Worm (Caenorhabditis elegans) whole organism, dauer: ENCODE measurements around the gene Y55F3BR.10.

ENCODE experiments used
- unc-62 ChIP-seq: sonication (generic microtip); optimal IDR thresholded peaks from 2 replicates; lab custom pipeline; 2017; ENCODE audit warnings: missing biosample characterization, missing genetic modification reagents, missing genetic modification characterization

The Y55F3BR.10 gene

DNA sequence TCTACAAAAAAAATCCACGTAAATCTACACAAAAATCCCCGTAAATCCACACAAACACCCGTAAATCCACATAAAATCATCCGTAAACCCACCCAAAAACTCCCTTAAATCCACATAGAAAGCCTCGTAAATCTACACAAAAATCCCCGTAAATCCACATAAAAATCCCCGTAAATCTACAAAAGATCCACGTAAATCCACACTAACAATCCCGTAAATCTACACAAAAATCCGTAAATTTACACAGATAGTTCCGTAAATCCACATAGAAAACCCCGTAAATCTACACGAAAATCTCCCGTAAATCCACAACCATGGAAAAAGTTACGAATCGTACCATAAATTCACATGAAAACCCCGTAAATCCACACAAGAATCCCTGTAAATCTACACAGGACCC lies 46.4 kb downstream of the Y55F3BR.10 start:
- TF ChIP-seq unc-62 (GFP tag; lab: Kevin White, UChicago) = no peak
